Worm (Caenorhabditis elegans) whole organism, L4 larva: ENCODE measurements around the gene ZC302.3.

Source experiments
- aly-2 ChIP-seq: sonication (generic microtip); optimal IDR thresholded peaks from 2 replicates; lab custom pipeline; 2018; ENCODE audit warnings: missing biosample characterization, missing genetic modification characterization
- ceh-28 ChIP-seq: fragments of 150-350 bp; optimal IDR thresholded peaks from 2 replicates; lab custom pipeline; 2014; ENCODE audit warnings: missing biosample characterization, missing genetic modification reagents, missing genetic modification characterization
- unc-130 ChIP-seq: sonication (generic microtip); optimal IDR thresholded peaks from 2 replicates; lab custom pipeline; 2016; ENCODE audit warnings: missing genetic modification reagents, missing genetic modification characterization, missing compliant biosample characterization

DNA sequence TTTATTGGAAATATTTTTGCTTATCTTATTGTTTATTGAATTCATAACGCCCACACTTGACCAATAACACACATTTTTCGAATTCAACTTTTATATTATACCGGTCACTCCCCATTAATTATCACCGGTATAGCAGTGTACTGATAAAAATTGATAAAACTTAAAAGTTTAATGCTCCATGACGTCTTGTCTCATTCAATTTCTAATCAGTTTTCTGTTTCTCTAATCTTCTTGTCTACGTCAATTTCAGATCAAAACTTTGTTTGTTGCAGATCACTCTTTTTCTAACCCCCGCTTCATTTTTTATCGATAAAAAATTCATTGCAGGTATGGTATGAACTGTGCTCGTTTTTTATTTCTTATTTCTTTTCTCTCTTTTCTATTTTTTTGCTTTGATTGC, 47.5 kb downstream of the ZC302.3 start:
- no peak for TF ChIP-seq unc-130 (GFP tag; lab: Kevin White, UChicago)
- no peak for TF ChIP-seq aly-2
- no peak for TF ChIP-seq ceh-28 (tag; lab: Kevin White, UChicago)
